Worm (Caenorhabditis elegans): ENCODE data around the gene pik-1.

pik-1 gene

ce11 chrIV:13374918-13375317 is 40.9 kb upstream of the pik-1 start:
- TF ChIP-seq hmg-11 (tag; optimal IDR thresholded peaks at IDR 0.05) (peak; percentile 36), ceh-9 (tag; optimal IDR thresholded peaks at IDR 0.05) (no peak), lin-39 (tag; optimal IDR thresholded peaks at IDR 0.05) (peak; percentile 10)

ce11 chrIV:13377716-13378115 is 38.1 kb upstream of the pik-1 start, which contains the start of gene mau-8:
Gene mau-8 (plus strand): TSS chrIV:13378016.
- TF ChIP-seq skn-1 (tag; optimal IDR thresholded peaks at IDR 0.05) (no peak), aly-2 (tag; optimal IDR thresholded peaks at IDR 0.05) (no peak), ztf-11 (tag; optimal IDR thresholded peaks at IDR 0.05) (no peak), egl-5 (tag; optimal IDR thresholded peaks at IDR 0.05) (no peak), fos-1 (tag; optimal IDR thresholded peaks at IDR 0.05) (no peak)

- TF ChIP-seq nhr-28 (tag; optimal IDR thresholded peaks at IDR 0.05), result no peak
- no peak for TF ChIP-seq nhr-25 (tag; optimal IDR thresholded peaks at IDR 0.05)
- TF ChIP-seq nhr-12 (tag; optimal IDR thresholded peaks at IDR 0.05), result no peak
- no peak for TF ChIP-seq pqm-1 (tag; optimal IDR thresholded peaks at IDR 0.05)
- TF ChIP-seq fkh-2 (tag; optimal IDR thresholded peaks at IDR 0.05), result no peak
- TF ChIP-seq fos-1 (tag; optimal IDR thresholded peaks at IDR 0.05), result no peak
- TF ChIP-seq nhr-76 (tag; optimal IDR thresholded peaks at IDR 0.05), result no peak
- TF ChIP-seq unc-39 (tag; optimal IDR thresholded peaks at IDR 0.05), result no peak
- no peak for TF ChIP-seq zag-1 (tag; optimal IDR thresholded peaks at IDR 0.05)
- TF ChIP-seq ceh-28 (tag; optimal IDR thresholded peaks at IDR 0.05), result no peak
- TF ChIP-seq pha-4 (tag; optimal IDR thresholded peaks at IDR 0.05), result no peak
- no peak for TF ChIP-seq ztf-11 (tag; optimal IDR thresholded peaks at IDR 0.05)
- TF ChIP-seq elt-3 (tag; optimal IDR thresholded peaks at IDR 0.05), result no peak
- TF ChIP-seq ama-1 (optimal IDR thresholded peaks at IDR 0.05), result no peak
- TF ChIP-seq ceh-82 (tag; optimal IDR thresholded peaks at IDR 0.05), result no peak
- TF ChIP-seq elt-2 (tag; optimal IDR thresholded peaks at IDR 0.05), result no peak
- TF ChIP-seq hmg-11 (tag; optimal IDR thresholded peaks at IDR 0.05), result no peak
- TF ChIP-seq skn-1 (tag; optimal IDR thresholded peaks at IDR 0.05), result no peak
- TF ChIP-seq egl-5 (tag; optimal IDR thresholded peaks at IDR 0.05), result no peak
- TF ChIP-seq elt-1 (tag; optimal IDR thresholded peaks at IDR 0.05), result no peak
Observed at ce11 chrIV:13380506-13380905, 35.3 kb upstream of the pik-1 start.

DNA sequence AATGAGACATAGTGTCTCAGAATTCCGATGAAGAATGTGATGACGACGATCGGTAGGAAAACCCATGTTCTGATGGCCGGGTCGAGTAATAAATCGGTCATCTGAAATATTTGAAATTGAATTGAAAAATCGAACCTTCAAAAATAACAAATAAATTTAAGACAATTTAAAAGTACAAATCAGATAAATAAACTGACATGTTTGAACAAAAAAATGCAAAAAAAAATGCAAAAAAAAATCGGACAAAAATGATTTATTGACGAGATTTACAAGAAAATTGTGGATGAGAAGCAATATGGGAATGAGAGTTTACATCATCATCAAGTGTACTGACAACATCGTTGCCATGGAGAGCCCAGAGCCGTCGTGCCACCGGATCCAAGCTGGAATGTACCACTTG is 34.0 kb upstream of the pik-1 start, which contains the start of gene emc-3:
TSS of gene emc-3 (minus strand) at position 101 of the 400 bp plus-strand sequence.
- TF ChIP-seq fkh-10 (GFP tag; optimal IDR thresholded peaks at IDR 0.05), result no peak
- TF ChIP-seq nhr-28 (tag; optimal IDR thresholded peaks at IDR 0.05), result no peak
- no peak for TF ChIP-seq jun-1 (tag; optimal IDR thresholded peaks at IDR 0.05)
- no peak for TF ChIP-seq hmg-11 (tag; optimal IDR thresholded peaks at IDR 0.05)
- TF ChIP-seq nhr-23 (tag; optimal IDR thresholded peaks at IDR 0.05), result no peak
- no peak for TF ChIP-seq ama-1 (optimal IDR thresholded peaks at IDR 0.05)
- TF ChIP-seq elt-3 (tag; optimal IDR thresholded peaks at IDR 0.05), result no peak
- TF ChIP-seq eor-1 (tag; optimal IDR thresholded peaks at IDR 0.05), result no peak
- TF ChIP-seq egl-27 (tag; optimal IDR thresholded peaks at IDR 0.05), result no peak
- no peak for TF ChIP-seq lin-39 (tag; optimal IDR thresholded peaks at IDR 0.05)
- TF ChIP-seq sea-2 (GFP tag; optimal IDR thresholded peaks at IDR 0.05), result no peak
- TF ChIP-seq aly-2 (tag; optimal IDR thresholded peaks at IDR 0.05), result no peak

- TF ChIP-seq nhr-12 (tag; optimal IDR thresholded peaks at IDR 0.05) (no peak), ceh-82 (tag; optimal IDR thresholded peaks at IDR 0.05) (no peak), nhr-237 (tag; optimal IDR thresholded peaks at IDR 0.05) (no peak), jun-1 (tag; optimal IDR thresholded peaks at IDR 0.05) (no peak), nfya-1 (tag; optimal IDR thresholded peaks at IDR 0.05; ENCODE audit: insufficient read depth) (peak; percentile 26), mdl-1 (tag; optimal IDR thresholded peaks at IDR 0.05) (no peak), lin-39 (tag; optimal IDR thresholded peaks at IDR 0.05) (peak; percentile 35), daf-12 (tag; optimal IDR thresholded peaks at IDR 0.05) (no peak), lin-15B (tag; optimal IDR thresholded peaks at IDR 0.05) (peak; percentile 13), fkh-2 (tag; optimal IDR thresholded peaks at IDR 0.05) (no peak), fos-1 (tag; optimal IDR thresholded peaks at IDR 0.05) (no peak), hmg-11 (tag; optimal IDR thresholded peaks at IDR 0.05) (peak; percentile 65)
Observed at ce11 chrIV:13383763-13384436, 31.9 kb upstream of the pik-1 start, which contains the start of gene rab-19. Gene rab-19 (minus strand): TSS chrIV:13384386.
